Worm (Caenorhabditis elegans) whole organism, L4 larva: ENCODE data around the gene T06D8.9.

ENCODE experiments used
- ceh-44 ChIP-seq: fragments of 200-800 bp; sonication (Bioruptor generic); IDR thresholded peaks from 2 replicates; pipeline ENCODE4 v1.3.6; 2022; ENCODE audit warnings: missing genetic modification reagents, missing genetic modification characterization, missing compliant biosample characterization
- cey-2 ChIP-seq: sonication (generic microtip); optimal IDR thresholded peaks from 3 replicates; lab custom pipeline; 2017; ENCODE audit warnings: missing genetic modification characterization, mild to moderate bottlenecking, missing compliant biosample characterization, antibody characterized with exemption, borderline replicate concordance; ENCODE audit not compliant: insufficient read depth
- daf-12 ChIP-seq: fragments of 150-350 bp; optimal IDR thresholded peaks from 2 replicates; lab custom pipeline; 2014; ENCODE audit warnings: missing biosample characterization, missing genetic modification reagents, missing genetic modification characterization
- nhr-25 ChIP-seq: sonication (generic microtip); optimal IDR thresholded peaks from 2 replicates; lab custom pipeline; 2017; ENCODE audit warnings: missing genetic modification characterization, mild to moderate bottlenecking, missing compliant biosample characterization, antibody characterized with exemption, moderate library complexity, borderline replicate concordance; ENCODE audit not compliant: insufficient read depth
- pha-4 ChIP-seq, 2 experiments: fragments of 150-350 bp in 1 of 2; fragments of 200-800 bp in 1 of 2; sonication (Bioruptor generic) in 1 of 2; IDR thresholded peaks in 1 of 2; optimal IDR thresholded peaks in 1 of 2; 2 replicates each; pipeline versions ENCODE4 v1.3.6 to Lab custom; 2014 to 2022; ENCODE audit warnings: missing genetic modification characterization in 2 of 2, missing genetic modification reagents in 2 of 2, missing biosample characterization in 1 of 2, missing compliant biosample characterization in 1 of 2
- pqm-1 ChIP-seq: sonication (generic microtip); optimal IDR thresholded peaks from 2 replicates; lab custom pipeline; 2017; ENCODE audit warnings: missing biosample characterization, missing genetic modification characterization

- no peak for TF ChIP-seq ceh-44
- no peak for TF ChIP-seq daf-12
- TF ChIP-seq nhr-25, result no peak
- no peak for TF ChIP-seq pha-4 (GFP tag; IDR thresholded peaks at IDR 0.05; lab: Robert Waterston, UW)
- TF ChIP-seq pha-4 (tag; optimal IDR thresholded peaks at IDR 0.05; lab: Kevin White, UChicago), result no peak
- TF ChIP-seq pqm-1 (tag; lab: Kevin White, UChicago), result no peak
- no peak for TF ChIP-seq cey-2 (tag; lab: Kevin White, UChicago)
Measured at ce11 chrII:11290109-11290784, 50.9 kb downstream of the T06D8.9 start, which contains the start of gene C47G2.3.
